Worm (Caenorhabditis elegans): ENCODE measurements around the gene Y51H4A.937.

Y51H4A.937 gene

ce11 chrIV:16503590-16504217 lies 24.8 kb upstream of the Y51H4A.937 start (continued):
- no peak for TF ChIP-seq ztf-26 (tag; optimal IDR thresholded peaks at IDR 0.05)
- no peak for TF ChIP-seq F57C9.4 (tag; optimal IDR thresholded peaks at IDR 0.05)
- TF ChIP-seq F22D6.2 (tag; optimal IDR thresholded peaks at IDR 0.05): no peak
- peak; percentile 77 for TF ChIP-seq madf-6 (GFP tag; IDR thresholded peaks at IDR 0.05)
- peak; percentile 57 for TF ChIP-seq ceh-100 (GFP tag; IDR thresholded peaks at IDR 0.05)
- TF ChIP-seq ztf-6 (GFP tag; IDR thresholded peaks at IDR 0.05): no peak
- TF ChIP-seq nhr-80 (tag; optimal IDR thresholded peaks at IDR 0.05): peak; percentile 3
- no peak for TF ChIP-seq tbx-9 (tag; optimal IDR thresholded peaks at IDR 0.05; ENCODE audit: borderline replicate concordance)
- peak; percentile 65 for TF ChIP-seq B0336.3 (GFP tag; IDR thresholded peaks at IDR 0.05)
- no peak for TF ChIP-seq ets-4 (GFP tag; optimal IDR thresholded peaks at IDR 0.05)
- TF ChIP-seq nfya-2 (GFP tag; IDR thresholded peaks at IDR 0.05): peak; percentile 91; the same call in 1 of the 2 replicates
- TF ChIP-seq Y56A3A.18 (GFP tag; IDR thresholded peaks at IDR 0.05): peak; percentile 87; the same call in 1 of the 2 replicates
- TF ChIP-seq efl-1 (GFP tag; optimal IDR thresholded peaks at IDR 0.05): peak; percentile 33
- peak; percentile 50 for TF ChIP-seq F10E7.11 (tag; optimal IDR thresholded peaks at IDR 0.05)
- TF ChIP-seq Y53F4B.3 (GFP tag; IDR thresholded peaks at IDR 0.05): peak; percentile 88
- no peak for TF ChIP-seq hlh-26 (GFP tag; conservative IDR thresholded peaks at IDR 0.05)
- peak; percentile 48 for TF ChIP-seq F57A8.1 (GFP tag; optimal IDR thresholded peaks at IDR 0.05)
- peak; percentile 70 for TF ChIP-seq fkh-3 (tag; optimal IDR thresholded peaks at IDR 0.05)
- peak; percentile 86 for TF ChIP-seq Y95B8A.8 (GFP tag; IDR thresholded peaks at IDR 0.05)
- peak; percentile 85 for TF ChIP-seq mxl-1 (tag; optimal IDR thresholded peaks at IDR 0.05)
- 0 out of 2 replicates have a peak, but pooled peaks have one; percentile 52 for TF ChIP-seq cebp-1 (GFP tag; IDR thresholded peaks at IDR 0.05)
- peak; percentile 85 for TF ChIP-seq cebp-1 (tag; optimal IDR thresholded peaks at IDR 0.05)
- TF ChIP-seq T26A5.8 (tag; optimal IDR thresholded peaks at IDR 0.05): peak; percentile 86
- TF ChIP-seq ceh-40 (GFP tag; IDR thresholded peaks at IDR 0.05): 0 out of 2 replicates have a peak, but pooled peaks have one; percentile 59
- TF ChIP-seq somi-1 (GFP tag; optimal IDR thresholded peaks at IDR 0.05): peak; percentile 26
- 0 out of 2 replicates have a peak, but pooled peaks have one; percentile 65 for TF ChIP-seq aptf-3 (GFP tag; IDR thresholded peaks at IDR 0.05)
- TF ChIP-seq nhr-179 (tag; optimal IDR thresholded peaks at IDR 0.05): no peak
- peak; percentile 74 for TF ChIP-seq chd-7 (tag; optimal IDR thresholded peaks at IDR 0.05)
- peak; percentile 65 for TF ChIP-seq mcd-1 (GFP tag; IDR thresholded peaks at IDR 0.05)
- peak; percentile 37 for TF ChIP-seq unc-130 (GFP tag; optimal IDR thresholded peaks at IDR 0.05)
- TF ChIP-seq ceh-27 (GFP tag; optimal IDR thresholded peaks at IDR 0.05): peak; percentile 36
- TF ChIP-seq akir-1 (GFP tag; optimal IDR thresholded peaks at IDR 0.05): no peak
- peak; percentile 85; the same call in 1 of the 2 replicates for TF ChIP-seq ztf-28 (GFP tag; IDR thresholded peaks at IDR 0.05)
- TF ChIP-seq K11D2.4 (GFP tag; IDR thresholded peaks at IDR 0.05): no peak
- 0 out of 2 replicates have a peak, but pooled peaks have one; percentile 62 for TF ChIP-seq C17E4.6 (GFP tag; IDR thresholded peaks at IDR 0.05)
- no peak for TF ChIP-seq pha-4 (tag; optimal IDR thresholded peaks at IDR 0.05)
- 0 out of 2 replicates have a peak, but pooled peaks have one; percentile 78 for TF ChIP-seq ceh-58 (GFP tag; IDR thresholded peaks at IDR 0.05)
- TF ChIP-seq hrde-1 (tag; optimal IDR thresholded peaks at IDR 0.05; ENCODE audit: borderline replicate concordance): peak; percentile 85
- no peak for TF ChIP-seq C06A6.2 (GFP tag; conservative IDR thresholded peaks at IDR 0.05)
- no peak for TF ChIP-seq unc-62 (GFP tag; optimal IDR thresholded peaks at IDR 0.05)
- peak; percentile 92 for TF ChIP-seq ztf-25 (GFP tag; IDR thresholded peaks at IDR 0.05)
- TF ChIP-seq bed-1 (GFP tag; IDR thresholded peaks at IDR 0.05): peak; percentile 81; the same call in 1 of the 2 replicates
- TF ChIP-seq ceh-91 (GFP tag; IDR thresholded peaks at IDR 0.05): peak; percentile 54; the same call in 1 of the 2 replicates
- TF ChIP-seq madf-10 (tag; optimal IDR thresholded peaks at IDR 0.05): peak; percentile 51
- peak; percentile 47 for TF ChIP-seq ZK185.1 (tag; optimal IDR thresholded peaks at IDR 0.05; ENCODE audit: poor library complexity, severe bottlenecking)
- TF ChIP-seq repo-1 (tag; optimal IDR thresholded peaks at IDR 0.05): no peak

All from whole organism, young adult.